Worm (Caenorhabditis elegans) whole organism, mixed stage, embryonic: ENCODE measurements around the gene T26C5.2.

Source experiments
- M03D4.4 ChIP-seq: sonication (generic microtip); optimal IDR thresholded peaks from 2 replicates; lab custom pipeline; 2017; ENCODE audit warnings: mild to moderate bottlenecking, missing genetic modification characterization, missing compliant biosample characterization
- blmp-1 ChIP-seq: fragments of 150-350 bp; optimal IDR thresholded peaks from 2 replicates; lab custom pipeline; 2014; ENCODE audit warnings: missing biosample characterization, missing genetic modification characterization
- ceh-39 ChIP-seq: fragments of 150-350 bp; optimal IDR thresholded peaks from 2 replicates; lab custom pipeline; 2014; ENCODE audit warnings: missing biosample characterization, missing genetic modification characterization
- ceh-83 ChIP-seq: fragments of 200-800 bp; sonication (Bioruptor generic); optimal IDR thresholded peaks from 2 replicates; lab custom pipeline; 2018; ENCODE audit warnings: mild to moderate bottlenecking, missing genetic modification characterization, missing compliant biosample characterization
- ces-1 ChIP-seq: fragments of 150-350 bp; optimal IDR thresholded peaks from 2 replicates; lab custom pipeline; 2014; ENCODE audit warnings: missing biosample characterization, missing genetic modification reagents, missing genetic modification characterization
- cnd-1 ChIP-seq: fragments of 200-800 bp; sonication (Bioruptor generic); optimal IDR thresholded peaks from 2 replicates; lab custom pipeline; 2018; ENCODE audit warnings: mild to moderate bottlenecking, missing genetic modification characterization, missing compliant biosample characterization
- drap-1 ChIP-seq: fragments of 200-800 bp; sonication (Bioruptor generic); optimal IDR thresholded peaks from 3 replicates; lab custom pipeline; 2018; ENCODE audit warnings: mild to moderate bottlenecking, missing genetic modification characterization, missing compliant biosample characterization
- elt-1 ChIP-seq: sonication (generic microtip); optimal IDR thresholded peaks from 2 replicates; lab custom pipeline; 2017; ENCODE audit warnings: missing genetic modification characterization, mild to moderate bottlenecking, missing compliant biosample characterization, antibody characterized with exemption, moderate library complexity, borderline replicate concordance; ENCODE audit not compliant: insufficient read depth
- elt-3 ChIP-seq: fragments of 150-350 bp; optimal IDR thresholded peaks from 2 replicates; lab custom pipeline; 2014; ENCODE audit warnings: missing biosample characterization, missing genetic modification characterization
- ham-2 ChIP-seq: fragments of 200-800 bp; sonication (Bioruptor generic); optimal IDR thresholded peaks from 2 replicates; lab custom pipeline; 2018; ENCODE audit warnings: mild to moderate bottlenecking, missing genetic modification characterization, missing compliant biosample characterization
- lin-13 ChIP-seq: fragments of 150-350 bp; optimal IDR thresholded peaks from 2 replicates; lab custom pipeline; 2014; ENCODE audit warnings: missing biosample characterization, missing genetic modification characterization
- lin-32 ChIP-seq: fragments of 200-800 bp; sonication (Bioruptor generic); optimal IDR thresholded peaks from 2 replicates; lab custom pipeline; 2018; ENCODE audit warnings: mild to moderate bottlenecking, missing genetic modification characterization, missing compliant biosample characterization
- lsy-2 ChIP-seq: fragments of 150-350 bp; optimal IDR thresholded peaks from 2 replicates; lab custom pipeline; 2014; ENCODE audit warnings: missing biosample characterization, missing genetic modification characterization
- mab-5 ChIP-seq: fragments of 150-350 bp; optimal IDR thresholded peaks from 2 replicates; lab custom pipeline; 2014; ENCODE audit warnings: missing biosample characterization, missing genetic modification characterization
- mep-1 ChIP-seq: fragments of 150-350 bp; optimal IDR thresholded peaks from 2 replicates; lab custom pipeline; 2017; ENCODE audit warnings: missing biosample characterization, missing genetic modification reagents, missing genetic modification characterization, inconsistent platforms
- mls-2 ChIP-seq: sonication (generic microtip); optimal IDR thresholded peaks from 2 replicates; lab custom pipeline; 2016; ENCODE audit warnings: mild to moderate bottlenecking, missing genetic modification characterization, moderate library complexity, missing compliant biosample characterization
- nhr-12 ChIP-seq: fragments of 150-350 bp; optimal IDR thresholded peaks from 2 replicates; lab custom pipeline; 2014; ENCODE audit warnings: missing biosample characterization, missing genetic modification characterization
- nhr-2 ChIP-seq: fragments of 150-350 bp; optimal IDR thresholded peaks from 2 replicates; lab custom pipeline; 2014; ENCODE audit warnings: missing biosample characterization, missing genetic modification characterization
- nhr-237 ChIP-seq: fragments of 150-350 bp; optimal IDR thresholded peaks from 2 replicates; lab custom pipeline; 2014; ENCODE audit warnings: missing biosample characterization, missing genetic modification characterization
- nhr-28 ChIP-seq: fragments of 150-350 bp; optimal IDR thresholded peaks from 2 replicates; lab custom pipeline; 2014; ENCODE audit warnings: missing biosample characterization, missing genetic modification characterization
- nhr-76 ChIP-seq: sonication (generic microtip); optimal IDR thresholded peaks from 2 replicates; lab custom pipeline; 2017; ENCODE audit warnings: missing biosample characterization, missing genetic modification characterization
- pha-4 ChIP-seq: fragments of 150-350 bp; optimal IDR thresholded peaks from 2 replicates; lab custom pipeline; 2018; ENCODE audit warnings: missing biosample characterization, missing genetic modification reagents, missing genetic modification characterization
- sem-2 ChIP-seq: fragments of 200-800 bp; sonication (Bioruptor generic); optimal IDR thresholded peaks from 2 replicates; lab custom pipeline; 2018; ENCODE audit warnings: mild to moderate bottlenecking, missing genetic modification characterization, missing compliant biosample characterization
- snpc-4 ChIP-seq: fragments of 150-350 bp; optimal IDR thresholded peaks from 2 replicates; lab custom pipeline; 2014; ENCODE audit warnings: missing biosample characterization, missing genetic modification characterization
- sptf-1 ChIP-seq: sonication (generic microtip); optimal IDR thresholded peaks from 2 replicates; lab custom pipeline; 2017; ENCODE audit warnings: mild to moderate bottlenecking, missing genetic modification characterization, moderate library complexity, missing compliant biosample characterization
- tbx-8 ChIP-seq: fragments of 200-800 bp; sonication (Bioruptor generic); optimal IDR thresholded peaks from 2 replicates; lab custom pipeline; 2018; ENCODE audit warnings: mild to moderate bottlenecking, missing genetic modification characterization, moderate library complexity, missing compliant biosample characterization
- unc-120 ChIP-seq: sonication (generic microtip); optimal IDR thresholded peaks from 2 replicates; lab custom pipeline; 2017; ENCODE audit warnings: missing genetic modification characterization, missing compliant biosample characterization; ENCODE audit not compliant: poor library complexity, severe bottlenecking
- unc-62 ChIP-seq: fragments of 150-350 bp; optimal IDR thresholded peaks from 2 replicates; lab custom pipeline; 2014; ENCODE audit warnings: missing biosample characterization, missing genetic modification reagents, missing genetic modification characterization
- zip-8 ChIP-seq: fragments of 150-350 bp; optimal IDR thresholded peaks from 2 replicates; lab custom pipeline; 2014; ENCODE audit warnings: missing biosample characterization, missing genetic modification characterization
- ztf-11 ChIP-seq: fragments of 150-350 bp; optimal IDR thresholded peaks from 2 replicates; lab custom pipeline; 2014; ENCODE audit warnings: missing biosample characterization, missing genetic modification characterization

Gene T26C5.2

ce11 chrII:9213055-9213708 is 19.8 kb upstream of the T26C5.2 start, which contains the start of gene znfx-1:
znfx-1 (plus strand) TSS chrII:9213658.
- TF ChIP-seq blmp-1 (tag; lab: Kevin White, UChicago), result no peak
- no peak for TF ChIP-seq snpc-4 (tag; lab: Kevin White, UChicago)
- no peak for TF ChIP-seq mep-1 (tag; lab: Kevin White, UChicago)
- no peak for TF ChIP-seq nhr-28 (tag; lab: Kevin White, UChicago)
- no peak for TF ChIP-seq ceh-39 (tag; lab: Kevin White, UChicago)
- TF ChIP-seq unc-62 (GFP tag; lab: Kevin White, UChicago), result no peak
- TF ChIP-seq M03D4.4, result no peak
- no peak for TF ChIP-seq unc-120
- TF ChIP-seq nhr-76 (tag; lab: Kevin White, UChicago), result no peak
- TF ChIP-seq sem-2 (GFP tag; lab: Kevin White, UChicago), result no peak
- no peak for TF ChIP-seq ham-2 (GFP tag; lab: Kevin White, UChicago)
- TF ChIP-seq drap-1 (GFP tag; lab: Kevin White, UChicago), result no peak
- TF ChIP-seq tbx-8 (GFP tag; lab: Kevin White, UChicago), result no peak
- TF ChIP-seq zip-8, result no peak
- TF ChIP-seq pha-4 (tag; lab: Kevin White, UChicago), result no peak
- no peak for TF ChIP-seq nhr-12 (tag; lab: Kevin White, UChicago)

ce11 chrII:9222969-9223368 is 10.1 kb upstream of the T26C5.2 start, which contains the start of gene ZK1067.3:
ZK1067.3 (plus strand) TSS chrII:9223269.
- TF ChIP-seq elt-3 (tag; lab: Kevin White, UChicago) (no peak), elt-1 (tag; lab: Kevin White, UChicago) (no peak), ceh-39 (tag; lab: Kevin White, UChicago) (no peak), nhr-76 (tag; lab: Kevin White, UChicago) (no peak), ces-1 (GFP tag; lab: Kevin White, UChicago) (no peak), nhr-28 (tag; lab: Kevin White, UChicago) (no peak), nhr-12 (tag; lab: Kevin White, UChicago) (no peak), blmp-1 (tag; lab: Kevin White, UChicago) (no peak), tbx-8 (GFP tag; lab: Kevin White, UChicago) (no peak), nhr-237 (tag; lab: Kevin White, UChicago) (no peak), M03D4.4 (no peak), cnd-1 (tag; lab: Kevin White, UChicago) (no peak)

DNA sequence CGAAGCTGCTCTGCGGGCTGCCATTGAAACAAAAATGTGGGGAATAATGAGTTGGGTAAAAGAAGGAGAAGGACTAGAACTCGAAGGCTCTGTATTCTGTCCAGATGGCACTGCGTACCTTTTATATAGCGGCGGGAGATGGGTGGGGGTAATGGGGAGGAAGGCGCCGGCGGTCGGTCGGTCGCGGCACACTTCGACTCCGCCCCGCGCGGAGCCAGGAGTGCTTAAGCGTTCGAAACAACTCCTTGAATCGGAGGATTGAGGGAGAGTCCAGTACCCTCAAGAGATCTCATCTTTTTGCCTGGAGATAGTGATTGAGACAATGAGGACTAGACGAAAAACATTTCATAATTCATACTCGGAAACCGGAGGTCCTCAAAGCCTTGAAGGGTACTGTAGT is 5.9 kb upstream of the T26C5.2 start, which contains the start of gene abu-14:
TSS of gene abu-14 (minus strand) at position 81 of the 400 bp plus-strand sequence.
- TF ChIP-seq ceh-39 (tag; lab: Kevin White, UChicago) (no peak), nhr-28 (tag; lab: Kevin White, UChicago) (no peak), blmp-1 (tag; lab: Kevin White, UChicago) (no peak), ceh-83 (no peak), nhr-2 (no peak), nhr-76 (tag; lab: Kevin White, UChicago) (no peak), sem-2 (GFP tag; lab: Kevin White, UChicago) (no peak), lsy-2 (tag; lab: Kevin White, UChicago) (no peak), mab-5 (tag; lab: Kevin White, UChicago) (no peak), tbx-8 (GFP tag; lab: Kevin White, UChicago) (no peak), zip-8 (no peak), mls-2 (tag; lab: Kevin White, UChicago) (no peak), cnd-1 (tag; lab: Kevin White, UChicago) (no peak), lin-32 (GFP tag; lab: Kevin White, UChicago) (no peak), ztf-11 (no peak)
- TF ChIP-seq, all 35 proteins: peak for 0

DNA sequence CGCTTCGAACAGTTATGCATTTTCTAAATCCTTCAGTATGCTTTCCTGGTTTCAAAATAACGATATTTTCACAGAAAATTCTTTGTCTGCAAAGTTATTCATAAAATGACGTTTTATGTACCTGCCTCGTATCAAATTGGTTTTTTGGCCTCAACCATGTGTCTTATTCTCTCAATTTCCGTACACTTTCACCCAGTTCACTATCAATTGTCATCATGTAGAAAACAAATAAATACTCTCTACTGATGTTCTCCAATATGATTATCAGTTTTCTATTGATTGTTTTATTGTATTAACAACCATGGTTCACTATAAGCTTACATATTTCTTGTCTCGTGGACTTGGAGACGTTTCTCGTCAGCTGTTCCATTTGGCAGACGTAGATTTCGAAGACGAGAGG is 1.8 kb upstream of the T26C5.2 start, which contains the start of gene gst-13:
TSS of gene gst-13 (plus strand) at position 218 of the 400 bp plus-strand sequence.
- TF ChIP-seq snpc-4 (tag; lab: Kevin White, UChicago), result no peak
- TF ChIP-seq lin-13 (tag; lab: Kevin White, UChicago), result no peak
- TF ChIP-seq M03D4.4, result no peak
- no peak for TF ChIP-seq nhr-12 (tag; lab: Kevin White, UChicago)
- no peak for TF ChIP-seq nhr-237 (tag; lab: Kevin White, UChicago)
- TF ChIP-seq ztf-11, result no peak
- no peak for TF ChIP-seq sem-2 (GFP tag; lab: Kevin White, UChicago)
- no peak for TF ChIP-seq sptf-1 (tag; lab: Kevin White, UChicago)
- no peak for TF ChIP-seq pha-4 (tag; lab: Kevin White, UChicago)
- no peak for TF ChIP-seq unc-120
- no peak for TF ChIP-seq lin-32 (GFP tag; lab: Kevin White, UChicago)
